Fruit fly (Drosophila melanogaster): Measurements from ENCODE around the gene Mst36Fa.

Mst36Fa gene

dm6 chr2L:18632389-18632788 is 44.4 kb downstream of the Mst36Fa start:
- TF ChIP-seq Rx (GFP tag; IDR thresholded peaks at IDR 0.05) = no peak
- TF ChIP-seq vvl (GFP tag; IDR thresholded peaks at IDR 0.05) = no peak
- TF ChIP-seq CG13123 (GFP tag; optimal IDR thresholded peaks at IDR 0.05) = no peak
- no peak for TF ChIP-seq Nf-YC (tag; optimal IDR thresholded peaks at IDR 0.05)
- TF ChIP-seq CG17361 (GFP tag; IDR thresholded peaks at IDR 0.05) = no peak
- TF ChIP-seq Dp (GFP tag; optimal IDR thresholded peaks at IDR 0.05) = no peak
- no peak for TF ChIP-seq sisA (GFP tag; IDR thresholded peaks at IDR 0.05)
- TF ChIP-seq Hmr (GFP tag; optimal IDR thresholded peaks at IDR 0.05) = no peak
- no peak for TF ChIP-seq CG6791 (GFP tag; IDR thresholded peaks at IDR 0.05; ENCODE audit: partially characterized antibody)
- TF ChIP-seq CG10431 (GFP tag; optimal IDR thresholded peaks at IDR 0.05) = no peak
- TF ChIP-seq da (GFP tag; optimal IDR thresholded peaks at IDR 0.05) = no peak
- no peak for TF ChIP-seq ems (GFP tag; optimal IDR thresholded peaks at IDR 0.05)
- TF ChIP-seq CG12942 (GFP tag; optimal IDR thresholded peaks at IDR 0.05) = no peak
- no peak for TF ChIP-seq sc (optimal IDR thresholded peaks at IDR 0.05)
- no peak for TF ChIP-seq sc (GFP tag; optimal IDR thresholded peaks at IDR 0.05)
- no peak for TF ChIP-seq CG11695 (GFP tag; IDR thresholded peaks at IDR 0.05)
- no peak for TF ChIP-seq CG1233 (GFP tag; optimal IDR thresholded peaks at IDR 0.05)

dm6 chr2L:18630611-18631221 is 46.1 kb downstream of the Mst36Fa start:
- TF ChIP-seq emc (GFP tag; optimal IDR thresholded peaks at IDR 0.05) (no peak), Med (GFP tag) (peak; percentile 25), Dbx (GFP tag; IDR thresholded peaks at IDR 0.05) (no peak), CG12391 (tag; optimal IDR thresholded peaks at IDR 0.05) (no peak), Drgx (GFP tag; IDR thresholded peaks at IDR 0.05) (no peak), CG6791 (GFP tag; IDR thresholded peaks at IDR 0.05; ENCODE audit: partially characterized antibody) (no peak), CG9817 (tag; optimal IDR thresholded peaks at IDR 0.05) (no peak), CG12299 (tag; optimal IDR thresholded peaks at IDR 0.05) (no peak), CG34376 (GFP tag; optimal IDR thresholded peaks at IDR 0.05) (peak; percentile 44), CG32767 (GFP tag; IDR thresholded peaks at IDR 0.05) (no peak), sens (GFP tag) (peak; percentile 63), bigmax (GFP tag; optimal IDR thresholded peaks at IDR 0.05) (no peak), sd (tag; optimal IDR thresholded peaks at IDR 0.05) (peak; percentile 54), Blimp-1 (GFP tag; optimal IDR thresholded peaks at IDR 0.05) (no peak), nau (GFP tag; optimal IDR thresholded peaks at IDR 0.05) (no peak), GATAe (GFP tag; conservative IDR thresholded peaks at IDR 0.05) (peak; percentile 61), mirr (GFP tag; optimal IDR thresholded peaks at IDR 0.05) (peak; percentile 79), ssp (GFP tag; IDR thresholded peaks at IDR 0.05) (no peak), Pdp1 (GFP tag; optimal IDR thresholded peaks at IDR 0.05) (peak in 1 of 2 experiments; percentile 71), Bgb (GFP tag; IDR thresholded peaks at IDR 0.05; ENCODE audit: partially characterized antibody) (no peak), esg (GFP tag; conservative IDR thresholded peaks at IDR 0.05) (no peak), sug (tag; optimal IDR thresholded peaks at IDR 0.05) (peak; percentile 19), exex (tag; optimal IDR thresholded peaks at IDR 0.05) (peak; percentile 84), Nf-YC (tag; optimal IDR thresholded peaks at IDR 0.05) (no peak), CG12942 (GFP tag; optimal IDR thresholded peaks at IDR 0.05) (no peak), CG5245 (GFP tag; optimal IDR thresholded peaks at IDR 0.05) (no peak), nom (GFP tag; optimal IDR thresholded peaks at IDR 0.05) (no peak), lab (GFP tag; optimal IDR thresholded peaks at IDR 0.05) (peak; percentile 33), gt (GFP tag; IDR thresholded peaks at IDR 0.05) (no peak), HHEX (GFP tag; optimal IDR thresholded peaks at IDR 0.05) (no peak), bsh (GFP tag; optimal IDR thresholded peaks at IDR 0.05) (no peak), CG2712 (tag; optimal IDR thresholded peaks at IDR 0.05) (no peak), z (GFP tag; IDR thresholded peaks at IDR 0.05) (peak; percentile 53; the same call in 1 of the 3 replicates)

Data from whole organism, embryonic.